Fruit fly (Drosophila melanogaster) whole organism, embryonic: ENCODE measurements around the gene CG42728.

Experiments
- Blimp-1 ChIP-seq: fragments of 200-800 bp; sonication (Bioruptor generic); optimal IDR thresholded peaks from 3 replicates; lab custom pipeline; 2018; ENCODE audit warnings: missing biosample characterization, missing genetic modification characterization, mild to moderate bottlenecking, moderate library complexity, missing genetic modification reagents
- BtbVII ChIP-seq: fragments of 200-800 bp; sonication (Bioruptor generic); optimal IDR thresholded peaks from 3 replicates; lab custom pipeline; 2017; ENCODE audit warnings: missing biosample characterization, mild to moderate bottlenecking, missing genetic modification characterization
- CG10321 ChIP-seq: fragments of 200-800 bp; sonication (Bioruptor generic); IDR thresholded peaks from 2 replicates; pipeline ENCODE4 v1.3.6; 2022; ENCODE audit warnings: missing biosample characterization, missing genetic modification characterization
- CG12104 ChIP-seq: fragments of 200-800 bp; sonication (Bioruptor generic); optimal IDR thresholded peaks from 3 replicates; lab custom pipeline; 2016; ENCODE audit warnings: missing biosample characterization, missing genetic modification characterization
- CG12659 ChIP-seq: fragments of 200-800 bp; sonication (Bioruptor generic); optimal IDR thresholded peaks from 3 replicates; lab custom pipeline; 2017; ENCODE audit warnings: mild to moderate bottlenecking, missing biosample characterization, missing genetic modification reagents, missing genetic modification characterization
- CG12942 ChIP-seq: fragments of 200-800 bp; sonication (Bioruptor generic); optimal IDR thresholded peaks from 3 replicates; lab custom pipeline; 2016; ENCODE audit warnings: missing biosample characterization, missing genetic modification characterization
- CG13287 ChIP-seq: fragments of 200-800 bp; sonication (Bioruptor generic); IDR thresholded peaks from 2 replicates; pipeline ENCODE4 v1.3.6; 2022; ENCODE audit warnings: missing biosample characterization, missing genetic modification characterization; ENCODE audit not compliant: partially characterized antibody
- CG13424 ChIP-seq: fragments of 200-800 bp; sonication (Bioruptor generic); optimal IDR thresholded peaks from 2 replicates; lab custom pipeline; 2019; ENCODE audit warnings: missing biosample characterization, mild to moderate bottlenecking, missing genetic modification characterization, moderate library complexity
- CG17186 ChIP-seq: fragments of 200-800 bp; sonication (Bioruptor generic); optimal IDR thresholded peaks from 3 replicates; lab custom pipeline; 2017; ENCODE audit warnings: missing biosample characterization, missing genetic modification reagents, missing genetic modification characterization
- CG18619 ChIP-seq: fragments of 200-800 bp; sonication (Bioruptor generic); optimal IDR thresholded peaks from 3 replicates; lab custom pipeline; 2017; ENCODE audit warnings: missing biosample characterization, mild to moderate bottlenecking, missing genetic modification characterization
- CG2116 ChIP-seq: fragments of 200-800 bp; sonication (Bioruptor generic); optimal IDR thresholded peaks from 3 replicates; lab custom pipeline; 2018; ENCODE audit warnings: missing biosample characterization, mild to moderate bottlenecking, missing genetic modification characterization
- CG2120 ChIP-seq: fragments of 200-800 bp; sonication (Bioruptor generic); optimal IDR thresholded peaks from 3 replicates; lab custom pipeline; 2016; ENCODE audit warnings: missing biosample characterization, missing genetic modification characterization
- CG32772 ChIP-seq: fragments of 200-800 bp; sonication (Bioruptor generic); IDR thresholded peaks from 2 replicates; pipeline ENCODE4 v1.3.6; 2022; ENCODE audit warnings: missing biosample characterization, missing genetic modification characterization
- CG42726 ChIP-seq: fragments of 200-800 bp; sonication (Bioruptor generic); IDR thresholded peaks from 2 replicates; pipeline ENCODE4 v1.3.6; 2022; ENCODE audit warnings: missing biosample characterization, missing genetic modification characterization; ENCODE audit not compliant: partially characterized antibody
- CG4360 ChIP-seq: fragments of 200-800 bp; sonication (Bioruptor generic); IDR thresholded peaks from 2 replicates; pipeline ENCODE4 v1.3.6; 2022; ENCODE audit warnings: missing biosample characterization, missing genetic modification characterization
- CG4854 ChIP-seq: fragments of 200-800 bp; sonication (Bioruptor generic); optimal IDR thresholded peaks from 2 replicates; lab custom pipeline; 2016; ENCODE audit warnings: missing biosample characterization, missing genetic modification characterization, inconsistent platforms
- CG8281 ChIP-seq: fragments of 200-800 bp; sonication (Bioruptor generic); optimal IDR thresholded peaks from 2 replicates; lab custom pipeline; 2018; ENCODE audit warnings: missing biosample characterization, mild to moderate bottlenecking, missing genetic modification characterization, moderate library complexity
- CG8359 ChIP-seq: fragments of 200-800 bp; sonication (Bioruptor generic); optimal IDR thresholded peaks from 2 replicates; lab custom pipeline; 2017; ENCODE audit warnings: missing biosample characterization, mild to moderate bottlenecking, missing genetic modification characterization, borderline replicate concordance
- CG9817 ChIP-seq: fragments of 200-800 bp; sonication (Bioruptor generic); optimal IDR thresholded peaks from 2 replicates; lab custom pipeline; 2018; ENCODE audit warnings: missing biosample characterization, mild to moderate bottlenecking, missing genetic modification characterization, moderate library complexity
- CHES-1-like ChIP-seq: fragments of 200-800 bp; sonication (Bioruptor generic); optimal IDR thresholded peaks from 2 replicates; lab custom pipeline; 2016; ENCODE audit warnings: missing biosample characterization, missing genetic modification characterization
- Dip2 ChIP-seq: fragments of 200-800 bp; sonication (Bioruptor generic); IDR thresholded peaks from 2 replicates; pipeline ENCODE4 v1.3.6; 2022; ENCODE audit warnings: missing biosample characterization, missing genetic modification characterization
- Fer2 ChIP-seq: fragments of 200-800 bp; sonication (Bioruptor generic); optimal IDR thresholded peaks from 2 replicates; lab custom pipeline; 2018; ENCODE audit warnings: missing biosample characterization, mild to moderate bottlenecking, missing genetic modification characterization, moderate library complexity
- HLHmδ ChIP-seq: fragments of 200-800 bp; sonication (Bioruptor generic); optimal IDR thresholded peaks from 2 replicates; lab custom pipeline; 2018; ENCODE audit warnings: missing biosample characterization, mild to moderate bottlenecking, missing genetic modification characterization, moderate library complexity
- Hr3 ChIP-seq: fragments of 200-800 bp; sonication (Bioruptor generic); optimal IDR thresholded peaks from 3 replicates; lab custom pipeline; 2016; ENCODE audit warnings: missing biosample characterization, missing genetic modification characterization
- Hsf ChIP-seq: fragments of 200-800 bp; sonication (Bioruptor generic); optimal IDR thresholded peaks from 3 replicates; lab custom pipeline; 2016; ENCODE audit warnings: missing biosample characterization, missing genetic modification characterization
- Sox102F ChIP-seq: fragments of 200-800 bp; sonication (Bioruptor generic); optimal IDR thresholded peaks from 2 replicates; lab custom pipeline; 2018; ENCODE audit warnings: missing biosample characterization, mild to moderate bottlenecking, missing genetic modification characterization, moderate library complexity
- Spps ChIP-seq: fragments of 200-800 bp; sonication (Bioruptor generic); optimal IDR thresholded peaks from 2 replicates; lab custom pipeline; 2018; ENCODE audit warnings: missing biosample characterization, mild to moderate bottlenecking, missing genetic modification characterization
- YL-1 ChIP-seq: fragments of 200-800 bp; sonication (Bioruptor generic); optimal IDR thresholded peaks from 3 replicates; lab custom pipeline; 2017; ENCODE audit warnings: missing biosample characterization, mild to moderate bottlenecking, missing genetic modification characterization
- amos ChIP-seq: fragments of 200-800 bp; sonication (Bioruptor generic); IDR thresholded peaks from 2 replicates; pipeline ENCODE4 v1.3.6; 2022; ENCODE audit warnings: missing biosample characterization, missing genetic modification characterization; ENCODE audit not compliant: partially characterized antibody
- cad ChIP-seq: fragments of >200 bp; optimal IDR thresholded peaks from 2 replicates; lab custom pipeline; 2017; ENCODE audit warnings: missing biosample characterization, missing genetic modification characterization
- cg ChIP-seq: fragments of 200-800 bp; sonication (Bioruptor generic); optimal IDR thresholded peaks from 3 replicates; lab custom pipeline; 2019; ENCODE audit warnings: missing biosample characterization, mild to moderate bottlenecking, missing genetic modification characterization, moderate library complexity
- chm ChIP-seq: fragments of 200-800 bp; sonication (Bioruptor generic); IDR thresholded peaks from 2 replicates; pipeline ENCODE4 v1.3.6; 2022; ENCODE audit warnings: missing biosample characterization, missing genetic modification characterization
- croc ChIP-seq: fragments of 200-800 bp; sonication (Bioruptor generic); conservative IDR thresholded peaks from 3 replicates; pipeline ENCODE4 v1.3.6; 2022; ENCODE audit warnings: missing biosample characterization, missing genetic modification characterization
- crp ChIP-seq, 2 experiments: fragments of 200-800 bp; sonication (Bioruptor generic); optimal IDR thresholded peaks; 2 replicates in 1 of 2; 3 replicates in 1 of 2; lab custom pipeline; 2017; ENCODE audit warnings: missing biosample characterization in 2 of 2, missing genetic modification characterization in 2 of 2, mild to moderate bottlenecking in 1 of 2, moderate library complexity in 1 of 2
- emc ChIP-seq: fragments of 200-800 bp; sonication (Bioruptor generic); optimal IDR thresholded peaks from 2 replicates; lab custom pipeline; 2016; ENCODE audit warnings: missing biosample characterization, missing genetic modification characterization
- ewg ChIP-seq: fragments of 200-800 bp; sonication (Bioruptor generic); optimal IDR thresholded peaks from 3 replicates; lab custom pipeline; 2017; ENCODE audit warnings: mild to moderate bottlenecking, missing biosample characterization, missing genetic modification reagents, missing genetic modification characterization
- fd64A ChIP-seq: fragments of 200-800 bp; sonication (Bioruptor generic); optimal IDR thresholded peaks from 3 replicates; lab custom pipeline; 2018; ENCODE audit warnings: missing biosample characterization, mild to moderate bottlenecking, missing genetic modification characterization
- ftz-f1 ChIP-seq: fragments of 200-800 bp; sonication (Bioruptor generic); optimal IDR thresholded peaks from 2 replicates; lab custom pipeline; 2016; ENCODE audit warnings: missing biosample characterization, missing genetic modification characterization
- gem ChIP-seq: fragments of 200-800 bp; sonication (Bioruptor generic); optimal IDR thresholded peaks from 2 replicates; lab custom pipeline; 2019; ENCODE audit warnings: missing biosample characterization, mild to moderate bottlenecking, missing genetic modification characterization, moderate library complexity
- hb ChIP-seq: fragments of 200-800 bp; sonication (Bioruptor generic); IDR thresholded peaks from 3 replicates; pipeline ENCODE4 v1.3.6; 2022; ENCODE audit warnings: missing biosample characterization, missing genetic modification characterization; ENCODE audit not compliant: partially characterized antibody
- jumu ChIP-seq: fragments of 200-800 bp; sonication (Bioruptor generic); optimal IDR thresholded peaks from 3 replicates; lab custom pipeline; 2016; ENCODE audit warnings: missing biosample characterization, missing genetic modification characterization
- pfk ChIP-seq: fragments of 200-800 bp; sonication (Bioruptor generic); optimal IDR thresholded peaks from 2 replicates; lab custom pipeline; 2018; ENCODE audit warnings: missing biosample characterization, mild to moderate bottlenecking, missing genetic modification characterization, moderate library complexity
- pum ChIP-seq: fragments of 200-800 bp; sonication (Bioruptor generic); optimal IDR thresholded peaks from 2 replicates; lab custom pipeline; 2016; ENCODE audit warnings: missing biosample characterization, missing genetic modification characterization
- shn ChIP-seq: fragments of 200-800 bp; sonication (Bioruptor generic); optimal IDR thresholded peaks from 3 replicates; lab custom pipeline; 2016; ENCODE audit warnings: missing biosample characterization, missing genetic modification characterization
- sim ChIP-seq: fragments of 200-800 bp; sonication (Bioruptor generic); IDR thresholded peaks from 2 replicates; pipeline ENCODE4 v1.3.6; 2022; ENCODE audit warnings: missing biosample characterization, missing genetic modification characterization
- sob ChIP-seq: fragments of 200-800 bp; sonication (Bioruptor generic); IDR thresholded peaks from 2 replicates; pipeline ENCODE4 v1.3.6; 2022; ENCODE audit warnings: missing biosample characterization, missing genetic modification characterization
- tap ChIP-seq: fragments of 200-800 bp; optimal IDR thresholded peaks from 3 replicates; lab custom pipeline; 2019; ENCODE audit warnings: missing biosample characterization, mild to moderate bottlenecking, missing genetic modification characterization, moderate library complexity
- tio ChIP-seq: fragments of 200-800 bp; sonication (Bioruptor generic); optimal IDR thresholded peaks from 2 replicates; lab custom pipeline; 2017; ENCODE audit warnings: missing biosample characterization, missing genetic modification characterization, inconsistent platforms
- vfl ChIP-seq: fragments of 200-800 bp; sonication (Bioruptor generic); optimal IDR thresholded peaks from 2 replicates; lab custom pipeline; 2016; ENCODE audit warnings: missing biosample characterization, missing genetic modification characterization
- yki ChIP-seq: fragments of >200 bp; optimal IDR thresholded peaks from 3 replicates; lab custom pipeline; 2018
- zen ChIP-seq: fragments of 200-800 bp; sonication (Bioruptor generic); optimal IDR thresholded peaks from 3 replicates; lab custom pipeline; 2018; ENCODE audit warnings: missing biosample characterization, mild to moderate bottlenecking, missing genetic modification characterization, moderate library complexity

The CG42728 gene

DNA sequence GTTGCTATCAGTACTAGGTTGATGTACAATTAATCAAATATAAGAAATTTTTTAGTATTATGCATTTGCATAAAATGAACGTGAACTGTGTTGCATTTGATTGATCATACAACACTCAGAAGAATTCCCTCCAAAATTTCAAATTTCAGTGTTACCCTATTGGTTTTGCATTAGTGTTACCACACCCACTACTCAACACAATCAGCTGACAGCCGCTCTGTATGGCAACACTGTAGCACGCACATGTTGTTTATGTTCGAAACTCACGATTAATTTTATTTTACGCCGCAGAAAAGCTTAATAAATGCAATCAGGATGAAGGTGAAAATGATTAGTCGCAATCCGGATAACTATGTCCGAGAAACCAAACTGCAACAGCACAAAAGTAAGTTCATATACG lies 29.3 kb downstream of the CG42728 start, which contains the start of gene CG7275 (continued):
- TF ChIP-seq CG8281 (tag; lab: Kevin White, UChicago) = no peak
- TF ChIP-seq zen = no peak
- no peak for TF ChIP-seq BtbVII (GFP tag; lab: Kevin White, UChicago)
- TF ChIP-seq pfk (GFP tag; lab: Kevin White, UChicago) = no peak
- no peak for TF ChIP-seq CG8359
- no peak for TF ChIP-seq Sox102F (GFP tag; lab: Kevin White, UChicago)
- no peak for TF ChIP-seq vfl
- TF ChIP-seq yki = no peak
- TF ChIP-seq pum = no peak
- TF ChIP-seq Dip2 (GFP tag; lab: Robert Waterston, UW) = no peak
- no peak for TF ChIP-seq shn (GFP tag; lab: Kevin White, UChicago)
- TF ChIP-seq Spps = no peak
- TF ChIP-seq cg = no peak
- no peak for TF ChIP-seq sob (GFP tag; lab: Robert Waterston, UW)
- peak; percentile 55; the same call in 1 of the 2 replicates for TF ChIP-seq amos (GFP tag; lab: Robert Waterston, UW)
- TF ChIP-seq CG2116 (GFP tag; lab: Kevin White, UChicago) = peak; percentile 40
- no peak for TF ChIP-seq CG10321 (GFP tag; lab: Robert Waterston, UW)
- TF ChIP-seq CHES-1-like (GFP tag; lab: Kevin White, UChicago) = peak; percentile 9
- TF ChIP-seq CG18619 = no peak
- TF ChIP-seq CG32772 (GFP tag; lab: Robert Waterston, UW) = no peak
- TF ChIP-seq ewg (GFP tag; lab: Kevin White, UChicago) = no peak
- no peak for TF ChIP-seq CG2120
- TF ChIP-seq ftz-f1 = no peak
- no peak for TF ChIP-seq Hsf (GFP tag; lab: Kevin White, UChicago)
- no peak for TF ChIP-seq hb (GFP tag; lab: Robert Waterston, UW)
- no peak for TF ChIP-seq HLHmδ (GFP tag; lab: Kevin White, UChicago)
- TF ChIP-seq CG42726 (GFP tag; lab: Robert Waterston, UW) = 0 out of 2 replicates have a peak, but pooled peaks have one; percentile 28
- no peak for TF ChIP-seq CG4854 (GFP tag; lab: Kevin White, UChicago)
- no peak for TF ChIP-seq Hr3
- TF ChIP-seq CG13424 = peak; percentile 33
- no peak for TF ChIP-seq CG12104
- no peak for TF ChIP-seq cad (GFP tag; lab: Kevin White, UChicago)
- no peak for TF ChIP-seq croc (GFP tag; lab: Robert Waterston, UW)
- peak; percentile 48 for TF ChIP-seq CG12659
- no peak for TF ChIP-seq tap (tag; lab: Kevin White, UChicago)
- TF ChIP-seq CG13287 (GFP tag; lab: Robert Waterston, UW) = peak; percentile 71
- peak; percentile 59 for TF ChIP-seq CG17186
- TF ChIP-seq CG9817 (tag; lab: Kevin White, UChicago) = no peak
- TF ChIP-seq gem (tag; lab: Kevin White, UChicago) = no peak
- TF ChIP-seq jumu (GFP tag; lab: Kevin White, UChicago) = no peak
- TF ChIP-seq Fer2 (tag; lab: Kevin White, UChicago) = no peak
- TF ChIP-seq sim = no peak
- TF ChIP-seq YL-1 (GFP tag; lab: Kevin White, UChicago) = peak; percentile 71
- no peak for TF ChIP-seq chm (GFP tag; lab: Robert Waterston, UW)
- TF ChIP-seq emc (GFP tag; lab: Kevin White, UChicago) = no peak
- no peak for TF ChIP-seq CG4360
- TF ChIP-seq CG12942 (GFP tag; lab: Kevin White, UChicago) = no peak
- TF ChIP-seq Blimp-1 (GFP tag; lab: Kevin White, UChicago) = no peak
- TF ChIP-seq crp (GFP tag; optimal IDR thresholded peaks at IDR 0.05; lab: Kevin White, UChicago) = peak; percentile 86 to 98
- TF ChIP-seq fd64A = no peak
- TF ChIP-seq tio (GFP tag; lab: Kevin White, UChicago) = no peak
